Worm (Caenorhabditis elegans) whole organism, L4 larva: Measurements from ENCODE around the gene C03G5.14.
"Not testable (repeated sequence)": the region's sequence is repeated elsewhere in the genome, so short reads cannot be mapped to it uniquely, and the experiment has no call there.

Source experiments
- Y48G9A.11 ChIP-seq: fragments of 200-800 bp; sonication (Bioruptor generic); IDR thresholded peaks from 2 replicates; pipeline ENCODE4 v1.3.6; 2022; ENCODE audit warnings: missing genetic modification reagents, missing genetic modification characterization, missing compliant biosample characterization
- Y75B8A.6 ChIP-seq: fragments of 200-800 bp; sonication (Bioruptor generic); IDR thresholded peaks from 2 replicates; pipeline ENCODE4 v1.3.6; 2022; ENCODE audit warnings: missing genetic modification reagents, missing genetic modification characterization, missing compliant biosample characterization
- ZK546.5 ChIP-seq, 2 experiments: sonication (generic microtip); optimal IDR thresholded peaks; 2 replicates each; lab custom pipeline; 2017; ENCODE audit warnings: missing biosample characterization in 2 of 2, missing genetic modification characterization in 2 of 2
- aly-2 ChIP-seq: sonication (generic microtip); optimal IDR thresholded peaks from 2 replicates; lab custom pipeline; 2018; ENCODE audit warnings: missing biosample characterization, missing genetic modification characterization
- attf-4 ChIP-seq: sonication (generic microtip); optimal IDR thresholded peaks from 3 replicates; lab custom pipeline; 2017; ENCODE audit warnings: missing biosample characterization, missing genetic modification characterization
- ceh-44 ChIP-seq: fragments of 200-800 bp; sonication (Bioruptor generic); IDR thresholded peaks from 2 replicates; pipeline ENCODE4 v1.3.6; 2022; ENCODE audit warnings: missing genetic modification reagents, missing genetic modification characterization, missing compliant biosample characterization
- cey-2 ChIP-seq: sonication (generic microtip); optimal IDR thresholded peaks from 3 replicates; lab custom pipeline; 2017; ENCODE audit warnings: missing genetic modification characterization, mild to moderate bottlenecking, missing compliant biosample characterization, antibody characterized with exemption, borderline replicate concordance; ENCODE audit not compliant: insufficient read depth
- daf-12 ChIP-seq: fragments of 150-350 bp; optimal IDR thresholded peaks from 2 replicates; lab custom pipeline; 2014; ENCODE audit warnings: missing biosample characterization, missing genetic modification reagents, missing genetic modification characterization
- daf-8 ChIP-seq: fragments of 200-800 bp; sonication (Bioruptor generic); IDR thresholded peaks from 2 replicates; pipeline ENCODE4 v1.3.6; 2022; ENCODE audit warnings: missing genetic modification characterization, missing compliant biosample characterization
- dmd-6 ChIP-seq: fragments of 200-800 bp; sonication (Bioruptor generic); IDR thresholded peaks from 2 replicates; pipeline ENCODE4 v1.3.6; 2022; ENCODE audit warnings: missing genetic modification reagents, missing genetic modification characterization, missing compliant biosample characterization
- dmd-9 ChIP-seq: fragments of 200-800 bp; sonication (Bioruptor generic); IDR thresholded peaks from 2 replicates; pipeline ENCODE4 v1.3.6; 2022; ENCODE audit warnings: missing genetic modification reagents, missing genetic modification characterization, missing compliant biosample characterization
- dpl-1 ChIP-seq: fragments of 150-350 bp; optimal IDR thresholded peaks from 2 replicates; lab custom pipeline; 2014; ENCODE audit warnings: missing biosample characterization, missing genetic modification reagents, missing genetic modification characterization
- duxl-1 ChIP-seq: sonication (generic microtip); optimal IDR thresholded peaks from 2 replicates; lab custom pipeline; 2016; ENCODE audit warnings: mild to moderate bottlenecking, missing genetic modification characterization, moderate library complexity, missing compliant biosample characterization; ENCODE audit not compliant: poor library complexity
- egl-27 ChIP-seq: sonication (generic microtip); optimal IDR thresholded peaks from 3 replicates; lab custom pipeline; 2017; ENCODE audit warnings: missing biosample characterization, missing genetic modification reagents, missing genetic modification characterization
- gei-8 ChIP-seq: fragments of 200-800 bp; sonication (Bioruptor generic); optimal IDR thresholded peaks from 2 replicates; lab custom pipeline; 2018; ENCODE audit warnings: mild to moderate bottlenecking, missing genetic modification characterization, missing compliant biosample characterization
- hlh-11 ChIP-seq: fragments of 200-800 bp; sonication (Bioruptor generic); optimal IDR thresholded peaks from 2 replicates; lab custom pipeline; 2018; ENCODE audit warnings: mild to moderate bottlenecking, missing genetic modification characterization, missing compliant biosample characterization
- lim-7 ChIP-seq: fragments of 200-800 bp; sonication (Bioruptor generic); IDR thresholded peaks from 2 replicates; pipeline ENCODE4 v1.3.6; 2022; ENCODE audit warnings: missing genetic modification characterization, missing compliant biosample characterization
- lin-29 ChIP-seq: fragments of 200-800 bp; sonication (Bioruptor generic); IDR thresholded peaks from 2 replicates; pipeline ENCODE4 v1.3.6; 2022; ENCODE audit warnings: missing genetic modification reagents, missing genetic modification characterization, missing compliant biosample characterization
- lin-39 ChIP-seq: fragments of 150-350 bp; optimal IDR thresholded peaks from 2 replicates; lab custom pipeline; 2014; ENCODE audit warnings: missing biosample characterization, missing genetic modification reagents, missing genetic modification characterization
- lsy-2 ChIP-seq, 2 experiments: fragments of 150-350 bp in 1 of 2; sonication (generic microtip) in 1 of 2; optimal IDR thresholded peaks; 2 replicates each; lab custom pipeline; 2014 to 2017; ENCODE audit warnings: missing biosample characterization in 2 of 2, missing genetic modification characterization in 2 of 2
- madf-5 ChIP-seq, 2 experiments: fragments of 200-800 bp; sonication (Bioruptor generic); IDR thresholded peaks; 2 replicates each; pipeline ENCODE4 v1.3.6; 2022; ENCODE audit warnings: missing compliant biosample characterization in 2 of 2, missing genetic modification characterization in 2 of 2
- madf-9 ChIP-seq: fragments of 200-800 bp; sonication (Bioruptor generic); conservative IDR thresholded peaks from 2 replicates; pipeline ENCODE4 v1.3.6; 2022; ENCODE audit warnings: missing genetic modification reagents, missing genetic modification characterization, missing compliant biosample characterization
- mdt-29 ChIP-seq: fragments of 200-800 bp; sonication (Bioruptor generic); IDR thresholded peaks from 2 replicates; pipeline ENCODE4 v1.3.6; 2022; ENCODE audit warnings: missing genetic modification reagents, missing genetic modification characterization, missing compliant biosample characterization
- nhr-10 ChIP-seq: fragments of 150-350 bp; optimal IDR thresholded peaks from 2 replicates; lab custom pipeline; 2014; ENCODE audit warnings: missing biosample characterization, missing genetic modification characterization
- nhr-42 ChIP-seq: fragments of 200-800 bp; sonication (Bioruptor generic); IDR thresholded peaks from 2 replicates; pipeline ENCODE4 v1.3.6; 2022; ENCODE audit warnings: missing genetic modification characterization, missing compliant biosample characterization
- nhr-77 ChIP-seq: fragments of 150-350 bp; optimal IDR thresholded peaks from 2 replicates; lab custom pipeline; 2014; ENCODE audit warnings: missing biosample characterization, missing genetic modification characterization
- php-3 ChIP-seq: fragments of 200-800 bp; sonication (Bioruptor generic); IDR thresholded peaks from 2 replicates; pipeline ENCODE4 v1.3.6; 2022; ENCODE audit warnings: missing genetic modification reagents, missing genetic modification characterization, missing compliant biosample characterization
- pqm-1 ChIP-seq: sonication (generic microtip); optimal IDR thresholded peaks from 2 replicates; lab custom pipeline; 2017; ENCODE audit warnings: missing biosample characterization, missing genetic modification characterization
- sdz-12 ChIP-seq: fragments of 200-800 bp; sonication (Bioruptor generic); optimal IDR thresholded peaks from 2 replicates; lab custom pipeline; 2018; ENCODE audit warnings: mild to moderate bottlenecking, missing genetic modification characterization, missing compliant biosample characterization
- snpc-4 ChIP-seq: fragments of 150-350 bp; optimal IDR thresholded peaks from 2 replicates; lab custom pipeline; 2014; ENCODE audit warnings: missing biosample characterization, missing genetic modification characterization
- unc-39 ChIP-seq: sonication (generic microtip); optimal IDR thresholded peaks from 2 replicates; lab custom pipeline; 2017; ENCODE audit warnings: missing biosample characterization, missing genetic modification characterization
- zag-1 ChIP-seq: fragments of 150-350 bp; optimal IDR thresholded peaks from 2 replicates; lab custom pipeline; 2014; ENCODE audit warnings: missing biosample characterization, missing genetic modification characterization
- zip-2 ChIP-seq: fragments of 150-350 bp; optimal IDR thresholded peaks from 2 replicates; lab custom pipeline; 2014; ENCODE audit warnings: missing biosample characterization, missing genetic modification characterization

Gene C03G5.14

ce11 chrX:8523000-8523399 lies 1.3 kb downstream of the C03G5.14 start:
- TF ChIP-seq gei-8 (GFP tag; lab: Kevin White, UChicago) (no peak), php-3 (no peak), egl-27 (tag; lab: Kevin White, UChicago) (no peak), dmd-6 (GFP tag; lab: Robert Waterston, UW) (no peak), lsy-2 (tag; optimal IDR thresholded peaks at IDR 0.05; lab: Kevin White, UChicago) (no peak), dpl-1 (GFP tag; lab: Kevin White, UChicago) (no peak), madf-5 (GFP tag; IDR thresholded peaks at IDR 0.05; lab: Robert Waterston, UW) (no peak), Y48G9A.11 (GFP tag; lab: Robert Waterston, UW) (no peak), duxl-1 (tag; lab: Kevin White, UChicago) (no peak), unc-39 (tag; lab: Kevin White, UChicago) (no peak), zag-1 (no peak), nhr-10 (tag; lab: Kevin White, UChicago) (no peak), madf-9 (GFP tag; lab: Robert Waterston, UW) (no peak)

DNA sequence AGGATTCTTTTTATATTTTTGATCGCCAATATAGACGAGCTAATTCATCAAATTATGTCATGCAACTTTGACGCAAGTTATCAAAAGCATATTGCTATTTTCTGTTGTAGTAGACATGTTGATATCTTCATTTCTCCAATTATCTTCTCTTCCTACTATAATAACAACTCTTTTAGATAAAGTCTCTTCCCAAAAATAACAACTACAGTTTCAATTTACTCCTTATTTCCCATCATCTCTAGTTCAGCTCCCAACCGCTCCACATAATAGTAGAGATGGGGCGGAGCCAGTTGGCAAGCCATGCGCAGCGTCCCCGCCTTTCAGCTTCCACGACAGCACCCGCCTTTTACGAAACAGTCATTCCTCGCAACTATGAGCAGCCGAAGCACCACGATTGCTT lies 6.2 kb downstream of the C03G5.14 start, which contains the start of gene flp-5:
Gene flp-5, plus strand, starts transcription at position 301 of the 400 bp plus-strand sequence.
- TF ChIP-seq lin-39 (no peak), gei-8 (GFP tag; lab: Kevin White, UChicago) (no peak), mdt-29 (GFP tag; lab: Robert Waterston, UW) (no peak), nhr-42 (GFP tag; lab: Robert Waterston, UW) (no peak), nhr-77 (no peak), dmd-6 (GFP tag; lab: Robert Waterston, UW) (no peak), zag-1 (no peak), ceh-44 (GFP tag; lab: Robert Waterston, UW) (no peak), aly-2 (no peak), daf-12 (tag; lab: Kevin White, UChicago) (no peak), dmd-9 (no peak), zip-2 (tag; lab: Kevin White, UChicago) (no peak), snpc-4 (tag; lab: Kevin White, UChicago) (no peak), hlh-11 (no peak), daf-8 (no peak), cey-2 (tag; lab: Kevin White, UChicago) (no peak), sdz-12 (GFP tag; lab: Kevin White, UChicago) (no peak), dpl-1 (GFP tag; lab: Kevin White, UChicago) (no peak)

DNA sequence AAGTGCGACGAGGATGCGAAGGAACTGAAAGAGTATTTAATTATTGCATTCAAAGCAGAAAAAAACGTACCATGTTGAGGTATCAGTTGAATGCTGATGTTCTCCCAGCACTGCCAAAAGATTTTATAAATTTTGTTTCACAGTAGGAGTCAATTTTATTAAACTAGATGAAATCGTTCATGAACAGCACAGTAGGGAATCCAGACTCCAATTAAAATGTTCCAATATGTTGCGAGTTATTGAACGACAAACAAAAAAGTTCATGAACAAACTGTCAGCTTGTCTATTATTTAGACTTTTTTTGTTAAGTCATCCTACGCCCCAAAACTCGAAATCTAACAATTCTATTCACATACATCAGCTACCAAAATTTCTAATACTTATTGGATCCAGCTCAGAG lies 13.3 kb downstream of the C03G5.14 start, which contains the start of gene nspc-1:
Gene nspc-1, minus strand, starts transcription at position 101 of the 400 bp plus-strand sequence.
- TF ChIP-seq lin-29, dmd-9, Y75B8A.6: not testable (repeated sequence)

ce11 chrX:8536791-8537190 lies 15.1 kb downstream of the C03G5.14 start, which contains the start of gene nspc-3:
Gene nspc-3, plus strand, starts transcription at chrX:8537091.
- TF ChIP-seq lim-7 (GFP tag; lab: Robert Waterston, UW) (no peak), nhr-10 (tag; lab: Kevin White, UChicago) (no peak), ZK546.5 (tag; optimal IDR thresholded peaks at IDR 0.05; lab: Kevin White, UChicago) (no peak)

DNA sequence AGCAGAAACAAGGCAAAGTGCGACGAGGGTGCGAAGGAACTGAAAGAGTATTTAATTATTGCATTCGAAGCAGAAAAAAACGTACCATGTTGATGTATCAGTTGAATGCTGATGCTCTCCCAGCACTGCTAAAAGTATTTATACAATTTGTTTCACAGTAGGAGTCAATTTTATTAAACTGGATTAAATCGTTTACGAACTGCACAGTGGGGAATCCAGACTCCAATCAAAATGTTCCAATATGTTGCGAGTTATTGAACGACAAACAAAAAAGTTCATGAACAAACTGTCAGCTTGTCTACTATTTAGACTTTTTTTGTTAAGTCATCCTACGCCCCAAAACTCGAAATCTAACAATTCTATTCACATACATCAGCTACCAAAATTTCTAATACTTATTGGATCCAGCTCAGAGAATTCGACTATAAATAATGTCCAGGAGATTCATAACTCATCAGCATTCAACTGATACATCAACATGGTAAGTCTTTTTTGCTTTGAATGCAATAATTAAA lies 16.6 kb downstream of the C03G5.14 start, which contains the start of the genes nspc-4 and nspc-5:
Gene nspc-4, minus strand, starts transcription at position 101 of the 515 bp plus-strand sequence.
Gene nspc-5, plus strand, starts transcription at position 465 of the 515 bp plus-strand sequence.
- TF ChIP-seq lin-39; attf-4 (tag; lab: Kevin White, UChicago); pqm-1 (tag; lab: Kevin White, UChicago): not testable (repeated sequence)
